Fruit fly (Drosophila melanogaster): Measurements from ENCODE around the gene CG43092.

CG43092 gene

DNA sequence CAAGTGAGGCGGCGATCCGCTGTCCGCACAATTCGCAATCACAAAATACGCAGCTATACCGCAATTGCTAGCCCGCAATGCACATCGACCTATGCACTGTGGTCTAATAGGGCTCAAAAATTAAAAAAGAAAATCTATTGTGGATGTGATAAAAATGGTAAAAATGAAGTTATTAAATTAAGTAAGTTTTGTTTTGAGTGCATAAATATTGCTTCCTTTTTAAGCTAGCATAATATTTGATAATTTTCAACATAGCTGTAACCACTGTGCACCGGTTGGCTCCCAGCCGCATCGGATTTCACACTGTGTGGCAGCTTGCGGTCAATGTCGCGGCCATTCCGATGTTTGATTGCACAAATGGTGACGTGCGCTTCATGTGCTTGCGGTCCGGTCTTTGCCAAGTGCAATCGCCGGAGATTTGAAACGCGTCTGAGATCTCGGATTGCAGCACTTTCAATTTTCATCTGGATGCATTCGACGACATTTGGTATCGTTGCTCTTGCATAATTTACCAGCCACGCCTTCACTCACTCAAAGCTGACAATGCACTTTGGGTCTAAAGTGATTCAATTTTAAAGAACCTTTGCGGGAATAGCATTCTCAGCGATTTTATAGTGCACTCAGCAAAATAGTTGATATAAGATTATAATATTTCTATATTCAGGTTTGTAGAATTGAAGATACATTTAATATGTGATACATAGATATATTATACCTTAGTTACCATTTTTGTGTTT, 47.1 kb upstream of the CG43092 start (continued):
- TF ChIP-seq CG12236 (GFP tag; optimal IDR thresholded peaks at IDR 0.05) (no peak), ranshi (GFP tag; IDR thresholded peaks at IDR 0.05) (peak; percentile 25; the same call in 1 of the 2 replicates), CG13624 (GFP tag; optimal IDR thresholded peaks at IDR 0.05) (no peak), NfI (GFP tag; optimal IDR thresholded peaks at IDR 0.05) (no peak), CG14441 (GFP tag; IDR thresholded peaks at IDR 0.05) (no peak), sens-2 (GFP tag; IDR thresholded peaks at IDR 0.05) (0 out of 2 replicates have a peak, but pooled peaks have one; percentile 5)

- no peak for TF ChIP-seq Aef1 (GFP tag; IDR thresholded peaks at IDR 0.05)
- TF ChIP-seq Ets65A (GFP tag), result peak; percentile 31
These were observed 46.6 kb upstream of the CG43092 start, which contains the start of gene CG13840 for dm6 chr3R:22816078-22816436. Gene CG13840 (minus strand): TSS chr3R:22816178.

DNA sequence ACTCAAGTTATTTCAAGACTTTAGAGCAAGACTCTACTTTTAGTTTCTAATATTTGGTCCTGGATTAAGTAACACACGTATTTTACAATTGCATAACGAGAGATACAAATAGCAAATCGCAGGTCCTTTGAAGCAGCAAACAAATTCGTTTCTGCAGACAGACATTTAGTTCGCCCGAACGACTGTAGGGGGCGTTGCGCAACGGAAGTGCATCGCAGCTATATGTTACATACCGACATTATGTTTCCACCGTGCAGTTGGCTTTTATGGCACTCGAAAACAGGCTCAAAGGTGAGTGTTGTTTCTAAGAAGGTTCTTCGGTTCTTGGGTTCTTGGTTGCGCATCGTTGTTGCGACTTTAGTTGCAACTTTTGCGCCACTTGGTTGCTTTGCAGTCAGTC, 40.8 kb upstream of the CG43092 start:
- peak; percentile 41 for TF ChIP-seq CTCF (GFP tag; optimal IDR thresholded peaks at IDR 0.05)
- TF ChIP-seq pfk (GFP tag; optimal IDR thresholded peaks at IDR 0.05), result no peak

- TF ChIP-seq Hr39 (optimal IDR thresholded peaks at IDR 0.05) (no peak), CG13775 (GFP tag; optimal IDR thresholded peaks at IDR 0.05) (peak; percentile 49), CG18599 (GFP tag; optimal IDR thresholded peaks at IDR 0.05) (peak; percentile 21), row (GFP tag; IDR thresholded peaks at IDR 0.05) (peak; percentile 19; the same call in 1 of the 3 replicates)
These were observed 37.7 kb upstream of the CG43092 start for dm6 chr3R:22807132-22807531.

dm6 chr3R:22803655-22804341, 34.3 kb upstream of the CG43092 start, which contains the start of gene CG7031:
Gene CG7031 (plus strand): TSS chr3R:22804291.
- TF ChIP-seq CG2889 (GFP tag; IDR thresholded peaks at IDR 0.05), result no peak
- TF ChIP-seq CG18011 (GFP tag; optimal IDR thresholded peaks at IDR 0.05), result peak; percentile 85
- no peak for TF ChIP-seq CG34224 (GFP tag; IDR thresholded peaks at IDR 0.05; ENCODE audit: partially characterized antibody)

- TF ChIP-seq bowl (GFP tag; IDR thresholded peaks at IDR 0.05) (no peak), CG13424 (tag; optimal IDR thresholded peaks at IDR 0.05) (peak; percentile 19), fd102C (GFP tag; optimal IDR thresholded peaks at IDR 0.05) (no peak), CG2712 (tag; optimal IDR thresholded peaks at IDR 0.05) (peak; percentile 35), Med (GFP tag) (peak; percentile 75), CG1529 (GFP tag; optimal IDR thresholded peaks at IDR 0.05) (no peak), Ssrp (tag; optimal IDR thresholded peaks at IDR 0.05) (peak; percentile 58), Meics (GFP tag; optimal IDR thresholded peaks at IDR 0.05) (no peak), CoRest (tag; optimal IDR thresholded peaks at IDR 0.05) (peak; percentile 42), zf30C (GFP tag; optimal IDR thresholded peaks at IDR 0.05) (no peak), grn (GFP tag; optimal IDR thresholded peaks at IDR 0.05) (peak; percentile 20), NFAT (GFP tag; IDR thresholded peaks at IDR 0.05) (no peak), CG5245 (GFP tag; optimal IDR thresholded peaks at IDR 0.05) (no peak), cad (GFP tag; optimal IDR thresholded peaks at IDR 0.05) (peak; percentile 97), pan (optimal IDR thresholded peaks at IDR 0.05) (no peak), pan (GFP tag; optimal IDR thresholded peaks at IDR 0.05 in 1 of 2, IDR thresholded peaks at IDR 0.05 in 1 of 2) (no peak), pita (GFP tag; optimal IDR thresholded peaks at IDR 0.05) (peak; percentile 70), CTCF (GFP tag; optimal IDR thresholded peaks at IDR 0.05) (peak; percentile 64), CG34224 (GFP tag; IDR thresholded peaks at IDR 0.05; ENCODE audit: partially characterized antibody) (no peak), CG11456 (GFP tag; IDR thresholded peaks at IDR 0.05) (no peak), CG6854 (GFP tag; optimal IDR thresholded peaks at IDR 0.05) (peak; percentile 84), CG42726 (GFP tag; IDR thresholded peaks at IDR 0.05; ENCODE audit: partially characterized antibody) (peak; percentile 76), Scr (GFP tag; IDR thresholded peaks at IDR 0.05; ENCODE audit: partially characterized antibody) (peak; percentile 53), CG16813 (GFP tag; IDR thresholded peaks at IDR 0.05; ENCODE audit: partially characterized antibody) (peak; percentile 60), CG10321 (GFP tag; IDR thresholded peaks at IDR 0.05) (no peak), gcm2 (GFP tag; optimal IDR thresholded peaks at IDR 0.05) (no peak)
These were observed 24.5 kb upstream of the CG43092 start for dm6 chr3R:22793953-22794352.

Data from whole organism, embryonic.